Fruit fly (Drosophila melanogaster) whole organism, wandering third instar larva: Measurements from ENCODE around the gene SelT.

Experiments used
- Hr78 ChIP-seq: fragments of >200 bp; optimal IDR thresholded peaks from 2 replicates; lab custom pipeline; 2017; ENCODE audit warnings: missing biosample characterization, missing genetic modification characterization
- Myc ChIP-seq: fragments of >200 bp; optimal IDR thresholded peaks from 2 replicates; lab custom pipeline; 2017
- Rel ChIP-seq, 2 experiments: fragments of 200-800 bp; sonication (Bioruptor generic) in 1 of 2; optimal IDR thresholded peaks; 2 replicates in 1 of 2; 3 replicates in 1 of 2; lab custom pipeline; 2016 to 2019; ENCODE audit warnings: mild to moderate bottlenecking in 2 of 2, missing biosample characterization in 2 of 2, missing genetic modification characterization in 2 of 2, moderate library complexity in 1 of 2
- Sp1 ChIP-seq: fragments of 200-800 bp; sonication (Bioruptor generic); optimal IDR thresholded peaks from 3 replicates; lab custom pipeline; 2019; ENCODE audit warnings: missing biosample characterization, mild to moderate bottlenecking, missing genetic modification characterization, moderate library complexity
- br ChIP-seq: fragments of 200-800 bp; sonication (Bioruptor generic); optimal IDR thresholded peaks from 2 replicates; lab custom pipeline; 2016; ENCODE audit warnings: missing biosample characterization, missing genetic modification characterization
- ey ChIP-seq: fragments of 200-800 bp; sonication (Bioruptor generic); optimal IDR thresholded peaks from 2 replicates; lab custom pipeline; 2016; ENCODE audit warnings: missing biosample characterization, missing genetic modification characterization
- fru ChIP-seq: fragments of 200-800 bp; sonication (Bioruptor generic); optimal IDR thresholded peaks from 3 replicates; lab custom pipeline; 2016; ENCODE audit warnings: missing biosample characterization, mild to moderate bottlenecking, missing genetic modification characterization
- lola ChIP-seq: fragments of >200 bp; optimal IDR thresholded peaks from 2 replicates; lab custom pipeline; 2017; ENCODE audit warnings: missing biosample characterization, missing genetic modification characterization
- psq ChIP-seq: fragments of 200-800 bp; sonication (Bioruptor generic); optimal IDR thresholded peaks from 3 replicates; lab custom pipeline; 2017; ENCODE audit warnings: missing biosample characterization, mild to moderate bottlenecking, missing genetic modification characterization, moderate library complexity
- rgr ChIP-seq: fragments of 200-800 bp; sonication (Bioruptor generic); optimal IDR thresholded peaks from 3 replicates; lab custom pipeline; 2016; ENCODE audit warnings: missing biosample characterization, mild to moderate bottlenecking, missing genetic modification characterization
- sage ChIP-seq: fragments of 200-800 bp; sonication (Bioruptor generic); optimal IDR thresholded peaks from 2 replicates; lab custom pipeline; 2016; ENCODE audit warnings: missing biosample characterization, mild to moderate bottlenecking, missing genetic modification characterization
- sv ChIP-seq: fragments of 200-800 bp; sonication (Bioruptor generic); optimal IDR thresholded peaks from 3 replicates; lab custom pipeline; 2016; ENCODE audit warnings: missing biosample characterization, missing genetic modification characterization
- usp ChIP-seq: fragments of >200 bp; optimal IDR thresholded peaks from 2 replicates; lab custom pipeline; 2017; ENCODE audit warnings: missing biosample characterization, missing genetic modification characterization

dm6 chr2L:4996283-4996922 is 14.3 kb upstream of the SelT start:
- TF ChIP-seq br (GFP tag; lab: Kevin White, UChicago), result no peak
- no peak for TF ChIP-seq Rel (GFP tag; optimal IDR thresholded peaks at IDR 0.05; lab: Kevin White, UChicago)
- TF ChIP-seq Rel (tag; optimal IDR thresholded peaks at IDR 0.05; lab: Kevin White, UChicago), result no peak
- no peak for TF ChIP-seq psq (GFP tag; lab: Kevin White, UChicago)
- no peak for TF ChIP-seq Sp1 (GFP tag; lab: Kevin White, UChicago)
- TF ChIP-seq Hr78, result no peak
- no peak for TF ChIP-seq sage (GFP tag; lab: Kevin White, UChicago)
- no peak for TF ChIP-seq rgr
- TF ChIP-seq ey (GFP tag; lab: Kevin White, UChicago), result no peak
- TF ChIP-seq lola (GFP tag; lab: Kevin White, UChicago), result no peak
- TF ChIP-seq usp (GFP tag; lab: Kevin White, UChicago), result no peak
- TF ChIP-seq Myc, result no peak
- TF ChIP-seq fru (GFP tag; lab: Kevin White, UChicago), result no peak
- no peak for TF ChIP-seq sv (GFP tag; lab: Kevin White, UChicago)
